Fruit fly (Drosophila melanogaster) whole organism: ENCODE data around the gene CG12661.

Experiments used
- CG8478 ChIP-seq: fragments of >200 bp; optimal IDR thresholded peaks from 2 replicates; lab custom pipeline; 2018; ENCODE audit warnings: inconsistent platforms
- EcR ChIP-seq, 2 experiments: fragments of >200 bp; optimal IDR thresholded peaks; 2 replicates each; lab custom pipeline; 2017; ENCODE audit warnings: missing biosample characterization in 2 of 2, missing genetic modification characterization in 2 of 2, missing genetic modification reagents in 2 of 2
- pan ChIP-seq: fragments of >200 bp; optimal IDR thresholded peaks from 2 replicates; lab custom pipeline; 2017
- psq ChIP-seq: fragments of >200 bp; optimal IDR thresholded peaks from 2 replicates; lab custom pipeline; 2017
- usp ChIP-seq: fragments of >200 bp; optimal IDR thresholded peaks from 2 replicates; lab custom pipeline; 2017; ENCODE audit warnings: missing biosample characterization, missing genetic modification characterization, mixed read lengths

DNA sequence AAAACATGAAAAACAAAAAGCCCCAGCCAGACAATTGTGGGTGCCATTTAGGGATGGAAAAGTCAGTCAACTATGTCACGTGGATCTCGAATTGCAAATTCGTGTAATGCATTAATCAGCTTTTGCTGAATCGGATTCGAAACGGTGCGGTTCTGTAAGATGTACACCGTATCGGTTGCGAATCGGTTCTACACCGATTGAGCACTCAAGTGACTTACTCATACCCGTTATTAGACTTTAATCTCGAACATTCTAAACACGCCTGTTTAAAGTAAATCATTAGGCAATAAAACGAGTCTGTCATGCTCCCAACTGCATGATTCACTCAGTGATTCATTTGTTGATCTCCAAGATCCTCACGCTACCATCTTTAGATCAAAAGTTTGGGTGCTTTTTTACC is 28.1 kb downstream of the CG12661 start:
- no peak for TF ChIP-seq CG8478 (lab: Kevin White, UChicago)
- no peak for TF ChIP-seq pan
- TF ChIP-seq EcR (GFP tag; optimal IDR thresholded peaks at IDR 0.05; lab: Kevin White, UChicago) = no peak
- no peak for TF ChIP-seq psq (lab: Kevin White, UChicago)
- no peak for TF ChIP-seq usp (GFP tag; lab: Kevin White, UChicago)
